Worm (Caenorhabditis elegans) whole organism, L3 larva: ENCODE measurements around the gene elo-4.

Experiments used
- R02D3.7 ChIP-seq: fragments of 150-350 bp; optimal IDR thresholded peaks from 2 replicates; lab custom pipeline; 2014; ENCODE audit warnings: missing biosample characterization, missing genetic modification characterization
- ZK546.5 ChIP-seq: sonication (generic microtip); optimal IDR thresholded peaks from 2 replicates; lab custom pipeline; 2017; ENCODE audit warnings: missing biosample characterization, missing genetic modification characterization
- aly-2 ChIP-seq: fragments of 150-350 bp; optimal IDR thresholded peaks from 2 replicates; lab custom pipeline; 2014; ENCODE audit warnings: missing biosample characterization, missing genetic modification characterization
- ceh-16 ChIP-seq: sonication (generic microtip); optimal IDR thresholded peaks from 2 replicates; lab custom pipeline; 2017; ENCODE audit warnings: missing biosample characterization, missing genetic modification characterization
- ceh-28 ChIP-seq: fragments of 150-350 bp; optimal IDR thresholded peaks from 2 replicates; lab custom pipeline; 2014; ENCODE audit warnings: missing biosample characterization, missing genetic modification reagents, missing genetic modification characterization
- ceh-82 ChIP-seq: fragments of 150-350 bp; optimal IDR thresholded peaks from 2 replicates; lab custom pipeline; 2014; ENCODE audit warnings: missing biosample characterization, missing genetic modification characterization
- ceh-9 ChIP-seq: sonication (generic microtip); optimal IDR thresholded peaks from 2 replicates; lab custom pipeline; 2018; ENCODE audit warnings: missing biosample characterization, missing genetic modification characterization
- daf-12 ChIP-seq: fragments of 150-350 bp; optimal IDR thresholded peaks from 2 replicates; lab custom pipeline; 2014; ENCODE audit warnings: missing biosample characterization, missing genetic modification reagents, missing genetic modification characterization
- egl-27 ChIP-seq: sonication (generic microtip); optimal IDR thresholded peaks from 4 replicates; lab custom pipeline; 2017; ENCODE audit warnings: missing biosample characterization, missing genetic modification reagents, missing genetic modification characterization
- egl-5 ChIP-seq: fragments of 150-350 bp; optimal IDR thresholded peaks from 2 replicates; lab custom pipeline; 2017; ENCODE audit warnings: missing biosample characterization, missing genetic modification reagents, missing genetic modification characterization, inconsistent platforms
- elt-1 ChIP-seq: fragments of 150-350 bp; optimal IDR thresholded peaks from 2 replicates; lab custom pipeline; 2014; ENCODE audit warnings: missing biosample characterization, missing genetic modification characterization
- elt-2 ChIP-seq: sonication (generic microtip); optimal IDR thresholded peaks from 2 replicates; lab custom pipeline; 2016; ENCODE audit warnings: missing genetic modification reagents, mild to moderate bottlenecking, missing genetic modification characterization, missing compliant biosample characterization
- elt-3 ChIP-seq, 3 experiments: fragments of 150-350 bp in 1 of 3; sonication (generic microtip) in 2 of 3; optimal IDR thresholded peaks; 2 replicates in 2 of 3; 4 replicates in 1 of 3; lab custom pipeline; 2014 to 2017; ENCODE audit warnings: missing biosample characterization in 3 of 3, missing genetic modification characterization in 3 of 3
- eor-1 ChIP-seq, 2 experiments: fragments of 150-350 bp; optimal IDR thresholded peaks; 2 replicates each; lab custom pipeline; 2014 to 2018; ENCODE audit warnings: missing biosample characterization in 2 of 2, missing genetic modification characterization in 2 of 2
- fkh-10 ChIP-seq: sonication (generic microtip); optimal IDR thresholded peaks from 2 replicates; lab custom pipeline; 2017; ENCODE audit warnings: missing biosample characterization, missing genetic modification reagents, missing genetic modification characterization
- fkh-2 ChIP-seq: fragments of 150-350 bp; optimal IDR thresholded peaks from 2 replicates; lab custom pipeline; 2014; ENCODE audit warnings: missing biosample characterization, missing genetic modification reagents, missing genetic modification characterization
- lin-15B ChIP-seq: fragments of 150-350 bp; optimal IDR thresholded peaks from 2 replicates; lab custom pipeline; 2014; ENCODE audit warnings: missing biosample characterization, missing genetic modification characterization
- lsy-12 ChIP-seq: sonication (generic microtip); optimal IDR thresholded peaks from 2 replicates; lab custom pipeline; 2016; ENCODE audit warnings: mild to moderate bottlenecking, missing genetic modification characterization, missing compliant biosample characterization
- mdl-1 ChIP-seq: fragments of 150-350 bp; optimal IDR thresholded peaks from 2 replicates; lab custom pipeline; 2014; ENCODE audit warnings: missing biosample characterization, missing genetic modification characterization
- mml-1 ChIP-seq: fragments of 150-350 bp; sonication (generic microtip); optimal IDR thresholded peaks from 3 replicates; lab custom pipeline; 2014; ENCODE audit warnings: missing biosample characterization, missing genetic modification characterization
- nfya-1 ChIP-seq: sonication (generic microtip); optimal IDR thresholded peaks from 2 replicates; lab custom pipeline; 2017; ENCODE audit warnings: missing genetic modification characterization, mild to moderate bottlenecking, missing compliant biosample characterization, antibody characterized with exemption, moderate library complexity; ENCODE audit not compliant: insufficient read depth
- nhr-11 ChIP-seq: fragments of 150-350 bp; optimal IDR thresholded peaks from 2 replicates; lab custom pipeline; 2014; ENCODE audit warnings: missing biosample characterization, missing genetic modification characterization
- nhr-12 ChIP-seq: fragments of 150-350 bp; optimal IDR thresholded peaks from 2 replicates; lab custom pipeline; 2014; ENCODE audit warnings: missing biosample characterization, missing genetic modification characterization
- nhr-23 ChIP-seq: fragments of 150-350 bp; optimal IDR thresholded peaks from 2 replicates; lab custom pipeline; 2014; ENCODE audit warnings: missing biosample characterization, missing genetic modification reagents, missing genetic modification characterization
- nhr-25 ChIP-seq: sonication (generic microtip); optimal IDR thresholded peaks from 2 replicates; lab custom pipeline; 2017; ENCODE audit warnings: missing biosample characterization, missing genetic modification characterization
- nhr-28 ChIP-seq: fragments of 150-350 bp; optimal IDR thresholded peaks from 2 replicates; lab custom pipeline; 2014; ENCODE audit warnings: missing biosample characterization, missing genetic modification characterization
- nhr-43 ChIP-seq: sonication (generic microtip); optimal IDR thresholded peaks from 2 replicates; lab custom pipeline; 2016; ENCODE audit warnings: mild to moderate bottlenecking, missing genetic modification characterization, missing compliant biosample characterization; ENCODE audit not compliant: poor library complexity, severe bottlenecking
- nhr-76 ChIP-seq: fragments of 150-350 bp; sonication (generic microtip); optimal IDR thresholded peaks from 5 replicates; lab custom pipeline; 2014; ENCODE audit warnings: missing biosample characterization, missing genetic modification characterization
- pha-4 ChIP-seq: fragments of 150-350 bp; optimal IDR thresholded peaks from 2 replicates; lab custom pipeline; 2014; ENCODE audit warnings: missing biosample characterization, missing genetic modification reagents, missing genetic modification characterization
- pqm-1 ChIP-seq: fragments of 150-350 bp; optimal IDR thresholded peaks from 2 replicates; lab custom pipeline; 2017; ENCODE audit warnings: missing biosample characterization, missing genetic modification characterization, inconsistent platforms
- skn-1 ChIP-seq: fragments of 150-350 bp; optimal IDR thresholded peaks from 2 replicates; lab custom pipeline; 2014; ENCODE audit warnings: missing biosample characterization, missing genetic modification characterization
- snpc-4 ChIP-seq: fragments of 150-350 bp; optimal IDR thresholded peaks from 2 replicates; lab custom pipeline; 2014; ENCODE audit warnings: missing biosample characterization, missing genetic modification characterization
- unc-39 ChIP-seq: sonication (generic microtip); optimal IDR thresholded peaks from 4 replicates; lab custom pipeline; 2017; ENCODE audit warnings: missing biosample characterization, missing genetic modification characterization
- unc-62 ChIP-seq: fragments of 150-350 bp; sonication (generic microtip); optimal IDR thresholded peaks from 4 replicates; lab custom pipeline; 2014; ENCODE audit warnings: missing biosample characterization, missing genetic modification reagents, missing genetic modification characterization
- ztf-11 ChIP-seq: fragments of 150-350 bp; optimal IDR thresholded peaks from 2 replicates; lab custom pipeline; 2014; ENCODE audit warnings: missing biosample characterization, missing genetic modification characterization
- ztf-4 ChIP-seq: fragments of 150-350 bp; optimal IDR thresholded peaks from 2 replicates; lab custom pipeline; 2014; ENCODE audit warnings: missing biosample characterization, missing genetic modification characterization

Gene elo-4

DNA sequence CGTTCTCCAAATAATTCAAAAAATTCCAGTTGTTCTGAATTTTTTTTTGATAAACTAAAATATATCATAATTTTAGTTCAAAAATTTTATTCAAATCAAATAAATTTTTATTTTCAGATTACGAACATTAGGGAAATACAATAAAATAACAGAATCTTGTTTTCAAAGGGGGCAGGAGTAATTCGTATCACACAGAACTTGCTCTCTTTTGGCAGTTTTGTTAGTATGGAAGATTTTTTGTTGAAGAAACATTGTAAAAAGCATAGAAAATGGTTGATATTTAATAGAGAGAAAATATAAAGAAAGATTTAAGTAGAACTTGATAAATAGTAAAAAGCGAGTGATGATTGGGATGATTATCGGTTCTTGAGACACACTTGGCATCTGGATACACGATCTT lies 2.7 kb upstream of the elo-4 start:
- TF ChIP-seq ceh-16 (tag; lab: Kevin White, UChicago): no peak
- TF ChIP-seq egl-27 (tag; lab: Kevin White, UChicago): no peak
- no peak for TF ChIP-seq egl-5 (tag; lab: Kevin White, UChicago)
- no peak for TF ChIP-seq ztf-11 (tag; lab: Kevin White, UChicago)
- TF ChIP-seq ZK546.5 (tag; lab: Kevin White, UChicago): no peak
- TF ChIP-seq elt-1 (tag; lab: Kevin White, UChicago): no peak
- TF ChIP-seq ztf-4 (tag; lab: Kevin White, UChicago): no peak
- no peak for TF ChIP-seq eor-1 (tag; optimal IDR thresholded peaks at IDR 0.05; lab: Kevin White, UChicago)
- TF ChIP-seq nhr-12: no peak
- TF ChIP-seq fkh-2 (tag; lab: Kevin White, UChicago): no peak
- TF ChIP-seq ceh-82 (tag; lab: Kevin White, UChicago): no peak
- TF ChIP-seq ceh-9: no peak
- TF ChIP-seq mdl-1 (tag; lab: Kevin White, UChicago): no peak
- no peak for TF ChIP-seq ceh-28 (tag; lab: Kevin White, UChicago)
- no peak for TF ChIP-seq daf-12 (tag; lab: Kevin White, UChicago)
- TF ChIP-seq snpc-4 (tag; lab: Kevin White, UChicago): no peak
- TF ChIP-seq lsy-12 (tag; lab: Kevin White, UChicago): no peak
- no peak for TF ChIP-seq nhr-25
- no peak for TF ChIP-seq nhr-11 (tag; lab: Kevin White, UChicago)

- TF ChIP-seq nhr-23: peak; percentile 26
- no peak for TF ChIP-seq aly-2
These were observed 1.0 kb upstream of the elo-4 start for ce11 chrIII:9335076-9335475.

DNA sequence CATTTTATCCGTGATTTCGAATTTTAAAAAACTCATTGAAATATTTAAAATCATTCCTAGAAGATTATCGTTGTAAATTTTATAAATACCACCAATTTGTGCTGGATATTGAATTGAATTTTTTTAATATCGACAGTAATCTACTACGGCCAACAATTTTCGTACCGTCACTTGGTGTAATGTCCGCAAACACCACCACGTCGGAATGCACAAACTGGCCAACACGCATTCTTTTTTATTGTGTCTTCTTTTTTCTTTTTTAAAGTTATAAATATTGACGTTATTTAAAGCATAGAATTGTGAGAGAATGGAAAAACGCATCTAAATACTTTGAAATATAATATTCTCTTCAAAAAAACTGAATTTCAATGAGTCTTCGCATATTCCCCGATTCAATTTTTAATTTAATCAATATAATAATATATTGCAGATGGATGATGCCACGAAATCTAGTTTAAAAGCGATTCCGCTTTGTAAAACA lies 3.0 kb downstream of the elo-4 start, which contains the start of gene ufc-1:
TSS of gene ufc-1 (plus strand) at position 431 of the 481 bp plus-strand sequence.
- TF ChIP-seq unc-62: no peak
- TF ChIP-seq nhr-12: no peak
- peak; percentile 49 for TF ChIP-seq nfya-1
- peak; percentile 37 for TF ChIP-seq pha-4
- TF ChIP-seq nhr-23: no peak
- TF ChIP-seq fkh-2 (tag; lab: Kevin White, UChicago): no peak
- no peak for TF ChIP-seq lsy-12 (tag; lab: Kevin White, UChicago)
- no peak for TF ChIP-seq nhr-76 (tag; lab: Kevin White, UChicago)
- TF ChIP-seq ceh-28 (tag; lab: Kevin White, UChicago): no peak
- no peak for TF ChIP-seq unc-39
- no peak for TF ChIP-seq mdl-1 (tag; lab: Kevin White, UChicago)
- TF ChIP-seq mml-1 (tag; lab: Kevin White, UChicago): no peak

DNA sequence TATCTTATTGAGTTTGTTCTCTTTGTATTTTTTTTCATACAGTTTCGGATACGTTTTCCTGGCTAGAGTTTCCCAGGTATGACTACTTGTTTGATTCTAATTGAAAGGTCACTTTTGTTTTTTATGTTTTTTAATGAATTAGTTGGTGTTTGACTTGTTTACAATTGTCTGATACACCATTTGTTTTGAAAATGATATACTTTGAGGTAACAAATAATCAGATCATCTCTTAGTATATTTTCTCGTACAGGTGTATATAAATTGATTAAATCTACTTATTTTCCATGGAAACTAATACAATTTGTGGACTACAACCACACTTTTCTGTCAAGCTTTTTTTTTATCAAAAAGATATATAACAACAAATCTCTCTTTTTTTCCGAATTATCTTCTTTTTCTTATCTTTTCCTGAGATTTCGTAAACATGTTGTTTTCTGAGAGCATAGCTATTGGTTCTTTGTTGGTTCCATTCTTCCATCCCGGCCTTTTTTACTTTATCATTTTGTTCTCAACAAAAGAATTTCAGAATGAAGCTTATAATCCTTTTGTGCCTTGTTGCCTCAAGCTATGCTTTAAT lies 4.2 kb downstream of the elo-4 start, which contains the start of gene ttr-5:
TSS of gene ttr-5 (plus strand) at position 527 of the 577 bp plus-strand sequence.
- TF ChIP-seq skn-1: no peak
- no peak for TF ChIP-seq ceh-28 (tag; lab: Kevin White, UChicago)
- TF ChIP-seq lin-15B (tag; lab: Kevin White, UChicago): no peak
- TF ChIP-seq fkh-10 (GFP tag; lab: Kevin White, UChicago): no peak
- no peak for TF ChIP-seq elt-1 (tag; lab: Kevin White, UChicago)
- TF ChIP-seq nfya-1: no peak
- TF ChIP-seq nhr-25: no peak
- TF ChIP-seq nhr-23: no peak
- TF ChIP-seq R02D3.7 (tag; lab: Kevin White, UChicago): no peak
- TF ChIP-seq aly-2: no peak
- no peak for TF ChIP-seq fkh-2 (tag; lab: Kevin White, UChicago)
- TF ChIP-seq ZK546.5 (tag; lab: Kevin White, UChicago): no peak
- no peak for TF ChIP-seq ceh-82 (tag; lab: Kevin White, UChicago)
- no peak for TF ChIP-seq pqm-1 (tag; lab: Kevin White, UChicago)
- TF ChIP-seq elt-2 (tag; lab: Kevin White, UChicago): no peak
- TF ChIP-seq ztf-11 (tag; lab: Kevin White, UChicago): no peak
- TF ChIP-seq ceh-16 (tag; lab: Kevin White, UChicago): no peak
- no peak for TF ChIP-seq unc-39
- TF ChIP-seq, all 47 proteins: peak for 0

DNA sequence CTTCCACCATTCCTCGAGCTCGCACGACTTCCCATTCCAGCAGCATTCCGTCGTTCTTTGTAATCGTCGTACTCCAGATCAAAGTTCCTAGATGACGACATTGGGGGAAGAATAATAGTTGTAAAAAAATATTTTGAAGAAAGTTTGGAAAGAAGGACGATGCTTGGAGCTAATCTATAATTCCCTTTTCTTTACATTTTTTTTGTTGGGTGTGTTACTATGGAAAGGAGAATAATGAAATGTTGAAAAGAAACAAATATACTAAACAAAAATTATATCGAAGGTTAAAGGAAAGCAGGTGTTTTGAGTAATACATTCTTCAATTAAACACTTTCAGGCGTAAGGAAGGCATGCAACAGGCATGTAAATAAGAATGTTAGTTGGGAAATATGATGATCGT lies 4.8 kb downstream of the elo-4 start, which contains the start of gene C40H1.3:
TSS of gene C40H1.3 (minus strand) at position 101 of the 400 bp plus-strand sequence.
- TF ChIP-seq elt-2 (tag; lab: Kevin White, UChicago): no peak
- no peak for TF ChIP-seq aly-2
- TF ChIP-seq nhr-43 (tag; lab: Kevin White, UChicago): no peak
- TF ChIP-seq skn-1: no peak
- no peak for TF ChIP-seq fkh-10 (GFP tag; lab: Kevin White, UChicago)
- TF ChIP-seq elt-3 (tag; optimal IDR thresholded peaks at IDR 0.05; lab: Kevin White, UChicago): no peak
- TF ChIP-seq nhr-28 (tag; lab: Kevin White, UChicago): no peak
- no peak for TF ChIP-seq pha-4
